Worm (Caenorhabditis elegans): ENCODE results near the gene C53C11.1.

- no peak for TF ChIP-seq med-1 (GFP tag; optimal IDR thresholded peaks at IDR 0.05; ENCODE audit: insufficient read depth)
- no peak for TF ChIP-seq T22C8.4 (GFP tag; IDR thresholded peaks at IDR 0.05)
- no peak for TF ChIP-seq cog-1 (tag; optimal IDR thresholded peaks at IDR 0.05)
- no peak for TF ChIP-seq ref-1 (GFP tag; conservative IDR thresholded peaks at IDR 0.05)
Observed at ce11 chrX:17327226-17327625, 13.4 kb upstream of the C53C11.1 start.
